Worm (Caenorhabditis elegans): ENCODE measurements around the gene srh-240.

- TF ChIP-seq fos-1 (tag; optimal IDR thresholded peaks at IDR 0.05) (no peak), attf-4 (tag; optimal IDR thresholded peaks at IDR 0.05) (no peak), nhr-76 (tag; optimal IDR thresholded peaks at IDR 0.05) (no peak)
These were observed 5.3 kb upstream of the srh-240 start, which contains the start of gene srj-54 for ce11 chrV:2859738-2860137.

Measured in whole organism, L4 larva.